Fruit fly (Drosophila melanogaster): ENCODE results near the gene CG14443.

Gene CG14443

dm6 chrX:6599233-6599632, 34.5 kb upstream of the CG14443 start (continued):
- TF ChIP-seq mam (GFP tag; optimal IDR thresholded peaks at IDR 0.05) (peak; percentile 94), CG16863 (GFP tag; optimal IDR thresholded peaks at IDR 0.05) (no peak), CG9727 (GFP tag; optimal IDR thresholded peaks at IDR 0.05) (peak; percentile 90), CG10267 (tag; optimal IDR thresholded peaks at IDR 0.05) (peak; percentile 79), Spps (tag; optimal IDR thresholded peaks at IDR 0.05) (peak; percentile 58), C15 (GFP tag; IDR thresholded peaks at IDR 0.05) (peak; percentile 86), tio (GFP tag; optimal IDR thresholded peaks at IDR 0.05) (no peak), HmgZ (tag; optimal IDR thresholded peaks at IDR 0.05) (peak; percentile 22), ham (GFP tag; IDR thresholded peaks at IDR 0.05) (no peak), HHEX (GFP tag; optimal IDR thresholded peaks at IDR 0.05) (peak; percentile 88), CG6791 (GFP tag; IDR thresholded peaks at IDR 0.05; ENCODE audit: partially characterized antibody) (peak; percentile 50; the same call in 1 of the 3 replicates), Trl (optimal IDR thresholded peaks at IDR 0.05) (peak in 1 of 2 experiments; percentile 1), Trl (GFP tag; optimal IDR thresholded peaks at IDR 0.05) (peak; percentile 93), CG12071 (GFP tag; optimal IDR thresholded peaks at IDR 0.05) (peak; percentile 78), pros (GFP tag; optimal IDR thresholded peaks at IDR 0.05) (no peak), CG2120 (GFP tag; optimal IDR thresholded peaks at IDR 0.05) (no peak), fu2 (GFP tag; optimal IDR thresholded peaks at IDR 0.05) (no peak), Atf6 (GFP tag; IDR thresholded peaks at IDR 0.05) (peak; percentile 88), dysf (GFP tag; IDR thresholded peaks at IDR 0.05) (peak; percentile 94), Lim3 (GFP tag; IDR thresholded peaks at IDR 0.05) (peak; percentile 88), CG8281 (tag; optimal IDR thresholded peaks at IDR 0.05) (peak; percentile 72), ewg (GFP tag; optimal IDR thresholded peaks at IDR 0.05) (peak; percentile 1), Vsx1 (GFP tag; optimal IDR thresholded peaks at IDR 0.05) (no peak), fru (optimal IDR thresholded peaks at IDR 0.05) (no peak), en (GFP tag; optimal IDR thresholded peaks at IDR 0.05) (peak; percentile 75), Asciz (GFP tag; optimal IDR thresholded peaks at IDR 0.05) (peak; percentile 80), CG10979 (tag; optimal IDR thresholded peaks at IDR 0.05) (peak; percentile 80), fd102C (GFP tag; optimal IDR thresholded peaks at IDR 0.05) (no peak), yki (optimal IDR thresholded peaks at IDR 0.05) (no peak), CG14710 (tag; optimal IDR thresholded peaks at IDR 0.05) (peak; percentile 77), CG15269 (tag; optimal IDR thresholded peaks at IDR 0.05) (no peak), Sox100B (GFP tag; optimal IDR thresholded peaks at IDR 0.05) (peak; percentile 72), Hr39 (optimal IDR thresholded peaks at IDR 0.05) (no peak), wor (GFP tag; IDR thresholded peaks at IDR 0.05) (peak; percentile 42; the same call in 1 of the 2 replicates), CG2712 (tag; optimal IDR thresholded peaks at IDR 0.05) (peak; percentile 82), lab (GFP tag; optimal IDR thresholded peaks at IDR 0.05) (peak; percentile 96), gsb-n (tag; optimal IDR thresholded peaks at IDR 0.05) (no peak), insv (GFP tag; optimal IDR thresholded peaks at IDR 0.05) (no peak), sr (GFP tag; IDR thresholded peaks at IDR 0.05) (peak; percentile 94), CG4282 (GFP tag; optimal IDR thresholded peaks at IDR 0.05) (no peak), CG8388 (GFP tag; optimal IDR thresholded peaks at IDR 0.05) (peak; percentile 20), CG2116 (GFP tag; optimal IDR thresholded peaks at IDR 0.05) (no peak), CG6689 (GFP tag; IDR thresholded peaks at IDR 0.05) (peak; percentile 97), Nf-YB (GFP tag; optimal IDR thresholded peaks at IDR 0.05) (no peak), croc (GFP tag; conservative IDR thresholded peaks at IDR 0.05) (peak; percentile 65), Blimp-1 (GFP tag; optimal IDR thresholded peaks at IDR 0.05) (peak; percentile 76), ara (GFP tag; IDR thresholded peaks at IDR 0.05) (peak; percentile 98), CG13894 (tag; optimal IDR thresholded peaks at IDR 0.05) (peak; percentile 89), CG42726 (GFP tag; IDR thresholded peaks at IDR 0.05; ENCODE audit: partially characterized antibody) (peak; percentile 73; the same call in 1 of the 2 replicates), Rx (GFP tag; IDR thresholded peaks at IDR 0.05) (peak; percentile 98), dati (GFP tag; IDR thresholded peaks at IDR 0.05) (peak; percentile 94), sima (GFP tag; optimal IDR thresholded peaks at IDR 0.05) (peak; percentile 62)

Measured in whole organism, embryonic.